Worm (Caenorhabditis elegans) whole organism, early embryonic: ENCODE measurements around the gene fbxa-210.

Source experiments
- B0310.2 ChIP-seq: sonication (generic microtip); optimal IDR thresholded peaks from 2 replicates; lab custom pipeline; 2016; ENCODE audit warnings: mild to moderate bottlenecking, missing genetic modification characterization, missing compliant biosample characterization
- F13C5.2 ChIP-seq: sonication (generic microtip); optimal IDR thresholded peaks from 2 replicates; lab custom pipeline; 2017; ENCODE audit warnings: mild to moderate bottlenecking, missing genetic modification characterization, inconsistent platforms, missing compliant biosample characterization
- aly-1 ChIP-seq: sonication (generic microtip); optimal IDR thresholded peaks from 2 replicates; lab custom pipeline; 2016; ENCODE audit warnings: missing genetic modification characterization, missing compliant biosample characterization
- ama-1 ChIP-seq: fragments of 150-350 bp; optimal IDR thresholded peaks from 2 replicates; lab custom pipeline; 2014
- ceh-13 ChIP-seq: fragments of 200-800 bp; sonication (Bioruptor generic); optimal IDR thresholded peaks from 2 replicates; lab custom pipeline; 2018; ENCODE audit warnings: mild to moderate bottlenecking, missing genetic modification characterization, missing compliant biosample characterization
- ceh-36 ChIP-seq: sonication (generic microtip); optimal IDR thresholded peaks from 2 replicates; lab custom pipeline; 2016; ENCODE audit warnings: missing genetic modification characterization, inconsistent platforms, missing compliant biosample characterization
- ets-7 ChIP-seq: sonication (generic microtip); optimal IDR thresholded peaks from 2 replicates; lab custom pipeline; 2016; ENCODE audit warnings: missing genotype, missing genetic modification characterization, missing compliant biosample characterization
- flt-1 ChIP-seq: fragments of 200-800 bp; sonication (Bioruptor generic); IDR thresholded peaks from 2 replicates; pipeline ENCODE4 v1.3.6; 2022; ENCODE audit warnings: missing genetic modification characterization, missing compliant biosample characterization
- hmbx-1 ChIP-seq: sonication (generic microtip); optimal IDR thresholded peaks from 2 replicates; lab custom pipeline; 2016; ENCODE audit warnings: mild to moderate bottlenecking, missing genetic modification characterization, missing compliant biosample characterization
- hmg-4 ChIP-seq: fragments of 200-800 bp; sonication (Bioruptor generic); optimal IDR thresholded peaks from 2 replicates; lab custom pipeline; 2018; ENCODE audit warnings: mild to moderate bottlenecking, missing genetic modification characterization, missing compliant biosample characterization
- hnd-1 ChIP-seq: sonication (generic microtip); optimal IDR thresholded peaks from 2 replicates; lab custom pipeline; 2016; ENCODE audit warnings: missing genetic modification characterization, missing compliant biosample characterization
- pes-1 ChIP-seq: fragments of 200-800 bp; sonication (Bioruptor generic); IDR thresholded peaks from 2 replicates; pipeline ENCODE4 v1.3.6; 2022; ENCODE audit warnings: missing genetic modification reagents, missing genetic modification characterization, missing compliant biosample characterization
- scrt-1 ChIP-seq: fragments of 200-800 bp; sonication (Bioruptor generic); IDR thresholded peaks from 2 replicates; pipeline ENCODE4 v1.3.6; 2022; ENCODE audit warnings: missing genetic modification characterization, missing compliant biosample characterization
- sea-1 ChIP-seq: fragments of 200-800 bp; sonication (Bioruptor generic); conservative IDR thresholded peaks from 2 replicates; pipeline ENCODE4 v1.3.6; 2022; ENCODE audit warnings: missing genetic modification characterization, missing compliant biosample characterization
- tbx-11 ChIP-seq: fragments of 200-800 bp; sonication (Bioruptor generic); IDR thresholded peaks from 2 replicates; pipeline ENCODE4 v1.3.6; 2022; ENCODE audit warnings: missing genetic modification characterization, missing compliant biosample characterization
- tbx-37 ChIP-seq: fragments of 200-800 bp; sonication (Bioruptor generic); conservative IDR thresholded peaks from 2 replicates; pipeline ENCODE4 v1.3.6; 2022; ENCODE audit warnings: missing genetic modification reagents, missing genetic modification characterization, missing compliant biosample characterization
- tra-4 ChIP-seq: sonication (generic microtip); optimal IDR thresholded peaks from 2 replicates; lab custom pipeline; 2017; ENCODE audit warnings: missing genetic modification characterization, missing compliant biosample characterization

fbxa-210 gene

DNA sequence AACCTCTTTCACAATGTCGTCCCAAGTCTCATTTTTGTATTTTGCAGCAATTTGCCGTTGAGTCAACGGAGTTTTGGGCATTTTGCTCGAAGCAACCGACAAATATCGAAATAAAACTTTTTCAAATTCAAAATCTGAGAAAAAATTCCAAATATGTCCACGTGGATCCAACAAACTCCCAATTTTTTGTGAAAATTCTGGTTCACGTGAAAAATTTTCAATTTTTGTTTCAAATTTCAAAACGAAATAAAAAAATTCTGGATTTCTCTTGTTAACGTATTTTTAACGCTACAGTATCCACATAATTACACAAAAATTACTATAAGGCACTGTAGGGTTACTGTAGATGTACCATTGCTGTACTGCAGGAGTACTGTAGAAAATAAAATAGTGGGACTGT lies 36.1 kb downstream of the fbxa-210 start, which contains the start of gene C14A6.13:
Gene C14A6.13 (minus strand): TSS at position 101 of the 400 bp plus-strand sequence.
- TF ChIP-seq B0310.2 (tag; lab: Kevin White, UChicago): no peak

DNA sequence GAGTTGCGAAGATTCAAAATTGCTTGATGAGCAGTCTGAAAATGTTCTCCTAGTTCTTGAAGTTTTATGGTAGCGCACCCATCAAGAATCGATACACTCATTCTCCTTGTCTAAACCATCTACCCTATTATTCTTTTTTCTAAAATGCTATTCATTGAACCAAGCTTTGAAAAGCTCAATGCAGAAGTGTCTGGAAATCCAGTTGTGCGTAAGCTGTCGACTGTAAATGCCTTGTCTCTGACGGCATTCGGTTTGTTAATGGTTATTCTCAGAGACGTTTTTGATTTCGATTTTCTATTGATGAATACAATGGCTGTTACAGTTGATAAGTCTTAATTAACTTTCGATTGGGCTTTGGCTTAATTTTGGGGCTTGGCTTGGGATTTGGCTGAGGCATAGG lies 37.4 kb downstream of the fbxa-210 start, which contains the start of gene C14A6.12:
Gene C14A6.12 (minus strand): TSS at position 101 of the 400 bp plus-strand sequence.
- no peak for TF ChIP-seq pes-1

DNA sequence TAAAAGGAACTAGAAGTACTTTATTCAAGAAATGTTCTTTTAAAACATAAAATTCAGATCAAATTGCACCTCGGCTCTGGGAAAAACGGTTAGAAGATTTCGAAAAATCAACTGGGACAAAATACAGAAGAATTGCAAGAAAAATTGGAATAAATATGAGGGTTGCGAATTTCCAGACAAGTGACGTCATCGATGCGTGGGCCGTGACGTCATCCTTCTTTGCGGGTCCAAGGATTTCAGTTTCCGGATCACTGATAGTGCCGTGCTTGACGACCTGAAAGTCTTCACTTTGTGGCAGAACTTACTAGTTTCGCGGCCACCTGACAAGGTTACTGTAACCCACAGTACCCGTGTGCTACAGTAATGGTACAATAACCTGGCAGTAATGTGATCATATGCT lies 38.3 kb downstream of the fbxa-210 start:
- TF ChIP-seq ama-1 (no peak), scrt-1 (GFP tag; lab: Robert Waterston, UW) (no peak), ceh-13 (GFP tag; lab: Kevin White, UChicago) (no peak), hnd-1 (no peak), hmbx-1 (no peak), tbx-11 (GFP tag; lab: Robert Waterston, UW) (no peak), aly-1 (no peak), tbx-37 (GFP tag; lab: Robert Waterston, UW) (no peak), sea-1 (GFP tag; lab: Robert Waterston, UW) (no peak), ceh-36 (tag; lab: Kevin White, UChicago) (no peak), ets-7 (no peak), pes-1 (no peak), hmg-4 (GFP tag; lab: Kevin White, UChicago) (no peak), flt-1 (no peak)

DNA sequence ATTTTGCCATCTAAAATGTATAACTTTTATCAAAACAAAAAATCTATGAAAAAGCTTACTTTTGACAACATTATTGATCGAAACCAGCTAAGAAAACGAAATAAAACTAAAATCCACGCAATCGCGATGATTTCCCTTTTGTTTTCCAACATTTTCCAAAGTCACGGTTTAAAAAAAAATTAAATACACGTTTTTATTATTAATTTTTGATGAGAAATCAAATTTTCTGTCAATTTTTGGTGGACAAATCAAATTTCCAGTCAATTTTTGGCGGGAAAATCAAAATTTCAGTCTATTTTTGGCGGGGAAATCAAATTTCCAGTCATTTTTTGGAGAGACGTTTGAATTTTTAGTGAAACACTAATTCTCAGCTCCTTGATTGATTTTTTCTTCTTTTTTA lies 39.6 kb downstream of the fbxa-210 start, which contains the start of gene C14A6.5:
Gene C14A6.5 (minus strand): TSS at position 101 of the 400 bp plus-strand sequence.
- TF ChIP-seq ceh-36 (tag; lab: Kevin White, UChicago): no peak
- no peak for TF ChIP-seq scrt-1 (GFP tag; lab: Robert Waterston, UW)
- no peak for TF ChIP-seq tra-4 (tag; lab: Kevin White, UChicago)
- TF ChIP-seq F13C5.2 (tag; lab: Kevin White, UChicago): no peak
- TF ChIP-seq B0310.2 (tag; lab: Kevin White, UChicago): no peak
- TF ChIP-seq ama-1: no peak

DNA sequence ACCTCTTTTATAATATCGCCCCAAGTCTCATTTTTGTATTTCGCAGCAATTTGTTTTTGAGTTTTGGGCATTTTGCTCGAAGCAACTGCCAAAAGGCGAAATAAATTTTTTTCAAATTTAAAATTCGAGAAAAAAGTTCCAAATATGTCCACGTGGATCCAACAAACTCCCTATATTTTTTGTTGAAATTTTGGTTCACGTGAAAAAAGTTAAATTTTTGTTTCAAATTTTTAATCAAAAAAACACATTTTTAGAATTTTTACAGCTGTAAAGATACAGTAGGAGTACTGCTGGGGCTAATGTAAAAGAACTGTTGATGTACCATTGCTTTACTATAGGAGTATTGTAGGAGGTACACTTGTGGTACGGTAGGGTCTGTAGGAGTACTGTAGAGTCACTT lies 42.0 kb downstream of the fbxa-210 start, which contains the start of gene C14A6.6:
Gene C14A6.6 (minus strand): TSS at position 101 of the 400 bp plus-strand sequence.
- TF ChIP-seq hmg-4 (GFP tag; lab: Kevin White, UChicago) (no peak), hmbx-1 (no peak), tbx-37 (GFP tag; lab: Robert Waterston, UW) (no peak), ceh-36 (tag; lab: Kevin White, UChicago) (no peak), F13C5.2 (tag; lab: Kevin White, UChicago) (no peak), ceh-13 (GFP tag; lab: Kevin White, UChicago) (no peak), flt-1 (no peak), ets-7 (no peak), B0310.2 (tag; lab: Kevin White, UChicago) (no peak), pes-1 (no peak), scrt-1 (GFP tag; lab: Robert Waterston, UW) (no peak), tra-4 (tag; lab: Kevin White, UChicago) (no peak)

DNA sequence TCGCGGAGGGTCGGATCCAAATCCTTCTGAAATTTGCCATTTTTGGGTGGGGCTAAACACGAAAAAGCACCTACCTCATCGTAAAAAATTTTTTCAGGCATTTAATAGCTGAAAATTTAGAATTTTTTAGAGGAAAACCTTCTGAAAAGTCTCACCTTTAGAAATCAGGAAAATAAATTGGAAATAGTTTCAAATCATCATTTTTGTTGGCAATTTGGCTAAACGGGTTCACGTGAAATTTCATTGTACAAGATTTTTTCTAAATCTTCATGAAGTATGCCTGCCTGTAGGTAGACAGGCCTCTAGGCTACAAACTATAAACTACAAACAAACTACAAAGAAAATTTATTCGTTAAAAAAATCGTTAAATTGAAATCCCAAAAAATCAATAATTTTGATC lies 43.1 kb downstream of the fbxa-210 start, which contains the start of gene C14A6.7:
Gene C14A6.7 (minus strand): TSS at position 101 of the 400 bp plus-strand sequence.
- no peak for TF ChIP-seq aly-1
- no peak for TF ChIP-seq B0310.2 (tag; lab: Kevin White, UChicago)
- TF ChIP-seq ceh-36 (tag; lab: Kevin White, UChicago): no peak
- TF ChIP-seq pes-1: no peak
- no peak for TF ChIP-seq F13C5.2 (tag; lab: Kevin White, UChicago)
- no peak for TF ChIP-seq hmbx-1
- TF ChIP-seq sea-1 (GFP tag; lab: Robert Waterston, UW): no peak
- TF ChIP-seq tbx-37 (GFP tag; lab: Robert Waterston, UW): no peak
- TF ChIP-seq hnd-1: no peak
- TF ChIP-seq flt-1: no peak
- TF ChIP-seq tra-4 (tag; lab: Kevin White, UChicago): no peak

DNA sequence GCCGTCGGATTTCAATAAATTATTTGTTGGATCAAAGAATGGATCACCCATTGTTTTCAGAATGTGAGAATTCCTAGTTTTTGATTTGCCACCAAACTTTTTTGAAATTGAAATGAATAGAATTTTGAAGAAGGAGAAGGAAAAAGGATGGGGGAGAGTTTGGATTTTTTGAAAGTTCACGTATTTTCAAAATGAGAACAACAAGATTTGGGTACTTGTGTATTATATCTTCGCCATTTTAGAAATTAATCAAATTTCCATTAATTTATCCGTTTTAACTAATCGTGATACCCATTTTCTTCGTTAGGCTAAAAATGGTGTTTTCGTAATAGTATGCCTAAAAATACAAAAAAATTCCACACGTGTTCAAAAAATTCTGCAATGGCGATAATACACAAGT lies 46.4 kb downstream of the fbxa-210 start, which contains the start of gene C14A6.8:
Gene C14A6.8 (minus strand): TSS at position 101 of the 400 bp plus-strand sequence.
- TF ChIP-seq scrt-1 (GFP tag; lab: Robert Waterston, UW) (no peak), pes-1 (no peak), ceh-13 (GFP tag; lab: Kevin White, UChicago) (no peak), tbx-11 (GFP tag; lab: Robert Waterston, UW) (no peak), tra-4 (tag; lab: Kevin White, UChicago) (no peak), tbx-37 (GFP tag; lab: Robert Waterston, UW) (no peak), hmg-4 (GFP tag; lab: Kevin White, UChicago) (no peak), F13C5.2 (tag; lab: Kevin White, UChicago) (no peak), ceh-36 (tag; lab: Kevin White, UChicago) (no peak)
